Worm (Caenorhabditis elegans): ENCODE results near the gene C50D2.6.

DNA sequence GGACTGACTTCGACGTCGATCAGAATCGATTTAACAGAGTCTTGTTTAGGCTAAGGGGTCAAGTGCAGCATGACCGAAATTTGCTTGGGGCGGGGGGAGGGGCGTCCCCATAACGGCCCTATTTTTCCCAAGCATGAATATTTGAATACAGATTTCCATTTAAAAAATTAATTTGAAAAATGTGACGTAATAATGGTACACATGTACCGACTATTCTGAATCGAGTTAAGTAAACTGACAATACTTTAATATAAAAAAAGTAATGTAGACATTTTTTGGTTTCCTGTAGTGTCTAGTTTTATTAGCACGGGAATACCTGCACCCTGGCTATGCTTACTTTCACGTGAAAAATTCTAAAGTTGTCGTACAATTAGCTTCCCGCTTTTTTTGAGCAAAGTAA lies 2.6 kb downstream of the C50D2.6 start:
- TF ChIP-seq cog-1 (tag; optimal IDR thresholded peaks at IDR 0.05) (no peak), flt-1 (GFP tag; IDR thresholded peaks at IDR 0.05) (no peak), T22C8.4 (GFP tag; IDR thresholded peaks at IDR 0.05) (no peak), ztf-29 (GFP tag; IDR thresholded peaks at IDR 0.05) (no peak), tab-1 (GFP tag; IDR thresholded peaks at IDR 0.05) (no peak), med-1 (GFP tag; optimal IDR thresholded peaks at IDR 0.05; ENCODE audit: insufficient read depth) (no peak), klf-2 (GFP tag; conservative IDR thresholded peaks at IDR 0.05) (no peak), ref-1 (GFP tag; conservative IDR thresholded peaks at IDR 0.05) (no peak)

All from whole organism, midembryonic.